Fruit fly (Drosophila melanogaster) Kc167 (cell line): ENCODE measurements around the gene CG10510.

Experiments used
- Sin3A ChIP-seq: fragments of >200 bp; optimal IDR thresholded peaks from 2 replicates; lab custom pipeline; 2018; ENCODE audit warnings: missing external identifiers
- insv ChIP-seq: fragments of >200 bp; optimal IDR thresholded peaks from 3 replicates; lab custom pipeline; 2018; ENCODE audit warnings: missing external identifiers
- psq ChIP-seq: fragments of >200 bp; optimal IDR thresholded peaks from 2 replicates; lab custom pipeline; 2017; ENCODE audit warnings: missing external identifiers

DNA sequence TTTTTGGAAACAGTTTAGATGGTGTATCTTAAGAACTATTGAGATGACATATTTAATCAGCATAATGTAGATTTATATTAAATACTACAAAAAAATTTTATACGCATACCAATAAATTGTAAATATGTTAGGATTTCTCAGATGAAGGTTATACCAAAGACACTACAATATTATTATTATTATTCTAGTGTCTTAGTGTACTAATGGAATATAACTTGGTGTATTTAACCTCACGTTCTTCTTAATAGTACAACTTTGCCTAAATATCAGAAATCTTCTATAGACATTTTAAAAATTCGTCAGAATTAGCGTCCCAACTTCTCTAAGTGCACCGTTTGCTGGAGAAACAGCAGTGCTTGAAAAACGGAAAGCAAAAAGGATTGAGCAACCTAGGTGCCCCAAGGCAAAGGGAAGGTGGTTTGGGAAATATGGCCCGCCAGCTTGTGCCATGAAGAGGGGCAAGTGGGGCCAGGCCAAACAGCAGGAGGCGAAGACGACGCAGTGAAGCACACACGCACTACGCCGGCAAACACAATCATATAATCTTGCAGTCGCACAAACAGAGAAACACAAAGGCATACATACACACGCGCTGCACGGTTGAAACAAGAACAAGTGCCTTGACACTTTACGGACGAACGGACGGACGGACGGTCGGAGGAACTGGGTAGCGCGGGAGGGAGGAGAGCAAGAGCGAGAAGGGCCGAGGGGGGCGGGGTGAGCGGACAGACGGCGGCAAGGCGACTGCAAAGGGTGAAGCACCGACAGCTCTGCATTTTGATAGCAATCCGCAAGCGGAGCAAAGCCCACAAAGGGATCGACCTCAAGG is 43.3 kb upstream of the CG10510 start:
- TF ChIP-seq insv (lab: Kevin White, UChicago) (no peak), Sin3A (lab: Kevin White, UChicago) (no peak), psq (lab: Kevin White, UChicago) (no peak)
